Fruit fly (Drosophila melanogaster) whole organism, pupa: ENCODE results near the gene Gapvd1.

Experiments
- CG10348 ChIP-seq: fragments of 200-800 bp; sonication (Bioruptor generic); IDR thresholded peaks from 2 replicates; pipeline ENCODE4 v1.3.6; 2022; ENCODE audit warnings: missing biosample characterization, missing genetic modification characterization
- CG12605 ChIP-seq: fragments of 200-800 bp; sonication (Bioruptor generic); IDR thresholded peaks from 2 replicates; pipeline ENCODE4 v1.3.6; 2022; ENCODE audit warnings: missing biosample characterization, missing genetic modification characterization
- CG15710 ChIP-seq: fragments of 200-800 bp; sonication (Bioruptor generic); optimal IDR thresholded peaks from 2 replicates; lab custom pipeline; 2018; ENCODE audit warnings: missing biosample characterization, mild to moderate bottlenecking, missing genetic modification characterization, moderate library complexity
- CG32121 ChIP-seq: fragments of 200-800 bp; sonication (Bioruptor generic); IDR thresholded peaks from 2 replicates; pipeline ENCODE4 v1.3.6; 2022; ENCODE audit warnings: missing biosample characterization, missing genetic modification characterization
- CG4496 ChIP-seq: fragments of 200-800 bp; sonication (Bioruptor generic); IDR thresholded peaks from 3 replicates; pipeline ENCODE4 v1.3.6; 2022; ENCODE audit warnings: missing biosample characterization, missing genetic modification characterization
- CG8159 ChIP-seq: fragments of 200-800 bp; sonication (Bioruptor generic); optimal IDR thresholded peaks from 3 replicates; lab custom pipeline; 2018; ENCODE audit warnings: missing biosample characterization, mild to moderate bottlenecking, missing genetic modification characterization, moderate library complexity
- CG9948 ChIP-seq: fragments of 200-800 bp; sonication (Bioruptor generic); optimal IDR thresholded peaks from 2 replicates; lab custom pipeline; 2018; ENCODE audit warnings: missing biosample characterization, mild to moderate bottlenecking, missing genetic modification characterization, moderate library complexity
- D1 ChIP-seq: fragments of 200-800 bp; sonication (Bioruptor generic); optimal IDR thresholded peaks from 2 replicates; lab custom pipeline; 2018; ENCODE audit warnings: missing biosample characterization, mild to moderate bottlenecking, missing genetic modification characterization, moderate library complexity
- Ets98B ChIP-seq: fragments of 200-800 bp; sonication (Bioruptor generic); IDR thresholded peaks from 2 replicates; pipeline ENCODE4 v1.3.6; 2022; ENCODE audit warnings: missing biosample characterization, missing genetic modification characterization
- Pif1A ChIP-seq: fragments of 200-800 bp; sonication (Bioruptor generic); optimal IDR thresholded peaks from 3 replicates; lab custom pipeline; 2016; ENCODE audit warnings: missing biosample characterization, missing genetic modification characterization
- Snoo ChIP-seq: fragments of 200-800 bp; sonication (Bioruptor generic); optimal IDR thresholded peaks from 3 replicates; lab custom pipeline; 2017; ENCODE audit warnings: missing biosample characterization, mild to moderate bottlenecking, missing genetic modification characterization, inconsistent platforms
- fd96Ca ChIP-seq: fragments of 200-800 bp; sonication (Bioruptor generic); IDR thresholded peaks from 3 replicates; pipeline ENCODE4 v1.3.6; 2022; ENCODE audit warnings: missing biosample characterization, missing genetic modification characterization
- gl ChIP-seq: fragments of 200-800 bp; sonication (Bioruptor generic); optimal IDR thresholded peaks from 2 replicates; lab custom pipeline; 2018; ENCODE audit warnings: missing biosample characterization, mild to moderate bottlenecking, missing genetic modification characterization
- rn ChIP-seq: fragments of 200-800 bp; sonication (Bioruptor generic); IDR thresholded peaks from 2 replicates; pipeline ENCODE4 v1.3.6; 2022; ENCODE audit warnings: missing biosample characterization, missing genetic modification characterization

Gapvd1 gene

DNA sequence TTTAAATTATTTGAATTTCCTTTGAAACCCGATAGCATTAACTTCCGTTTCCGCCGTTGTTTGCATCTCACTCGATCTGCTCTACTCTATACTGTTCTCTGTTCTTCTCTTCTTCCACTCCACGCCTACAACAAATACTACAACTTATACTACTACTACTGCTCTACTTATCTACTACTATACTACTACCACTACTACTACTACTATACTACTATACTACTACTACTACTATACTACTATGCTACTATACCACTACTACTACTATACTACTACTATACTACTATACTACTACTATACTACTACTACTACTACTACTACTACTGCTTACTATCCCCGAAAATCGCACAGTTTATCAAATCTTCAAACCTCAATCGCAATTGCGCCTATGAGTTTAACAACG is 57.4 kb downstream of the Gapvd1 start:
- TF ChIP-seq CG12605 (GFP tag; lab: Robert Waterston, UW), result no peak
- no peak for TF ChIP-seq CG9948 (tag; lab: Kevin White, UChicago)
- TF ChIP-seq CG4496 (GFP tag; lab: Robert Waterston, UW), result no peak
- no peak for TF ChIP-seq rn (GFP tag; lab: Robert Waterston, UW)
- TF ChIP-seq CG10348 (GFP tag; lab: Robert Waterston, UW), result no peak
- no peak for TF ChIP-seq CG32121 (GFP tag; lab: Robert Waterston, UW)
- no peak for TF ChIP-seq Snoo (tag; lab: Kevin White, UChicago)
- no peak for TF ChIP-seq fd96Ca (GFP tag; lab: Robert Waterston, UW)
- no peak for TF ChIP-seq Pif1A
- no peak for TF ChIP-seq CG15710 (tag; lab: Kevin White, UChicago)
- no peak for TF ChIP-seq gl (tag; lab: Kevin White, UChicago)
- no peak for TF ChIP-seq D1 (tag; lab: Kevin White, UChicago)

DNA sequence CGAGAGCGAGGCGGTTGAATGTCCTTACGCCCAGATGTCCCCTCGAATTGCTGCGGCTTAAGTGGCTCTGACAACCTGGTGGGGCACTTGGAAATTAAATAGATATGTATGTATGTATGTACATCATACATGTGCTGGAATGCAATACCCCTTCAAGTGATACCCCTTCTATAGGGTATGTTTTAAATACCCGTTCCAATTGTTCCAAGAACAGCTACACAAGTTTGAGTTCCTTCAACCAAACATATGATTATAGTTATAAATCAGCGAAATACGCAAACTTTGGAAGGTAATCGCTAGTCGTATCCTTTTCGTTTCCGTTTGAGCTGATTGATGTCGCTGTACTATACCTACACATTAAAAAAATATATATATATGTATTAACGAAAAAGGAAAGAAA is 58.3 kb downstream of the Gapvd1 start:
- TF ChIP-seq CG9948 (tag; lab: Kevin White, UChicago) (no peak), CG8159 (peak; percentile 33), Ets98B (no peak)
